Fruit fly (Drosophila melanogaster) whole organism: ENCODE data around the gene Edg91.

ENCODE experiments used
- CG8478 ChIP-seq: fragments of >200 bp; optimal IDR thresholded peaks from 2 replicates; lab custom pipeline; 2018; ENCODE audit warnings: inconsistent platforms
- Dll ChIP-seq: fragments of >200 bp; optimal IDR thresholded peaks from 2 replicates; lab custom pipeline; 2017
- EcR ChIP-seq, 2 experiments: fragments of >200 bp; optimal IDR thresholded peaks; 2 replicates each; lab custom pipeline; 2017; ENCODE audit warnings: missing biosample characterization in 2 of 2, missing genetic modification characterization in 2 of 2, missing genetic modification reagents in 2 of 2
- pan ChIP-seq: fragments of >200 bp; optimal IDR thresholded peaks from 2 replicates; lab custom pipeline; 2017
- psq ChIP-seq: fragments of >200 bp; optimal IDR thresholded peaks from 2 replicates; lab custom pipeline; 2017
- usp ChIP-seq: fragments of >200 bp; optimal IDR thresholded peaks from 2 replicates; lab custom pipeline; 2017; ENCODE audit warnings: missing biosample characterization, missing genetic modification characterization, mixed read lengths

dm6 chr3R:17653879-17654278, 42.6 kb upstream of the Edg91 start:
- TF ChIP-seq usp (GFP tag; lab: Kevin White, UChicago) (no peak), CG8478 (lab: Kevin White, UChicago) (no peak), psq (lab: Kevin White, UChicago) (no peak), pan (lab: Kevin White, UChicago) (no peak), Dll (lab: Kevin White, UChicago) (no peak), EcR (GFP tag; optimal IDR thresholded peaks at IDR 0.05; lab: Kevin White, UChicago) (no peak)
